Worm (Caenorhabditis elegans): ENCODE measurements around the gene hot-9.

DNA sequence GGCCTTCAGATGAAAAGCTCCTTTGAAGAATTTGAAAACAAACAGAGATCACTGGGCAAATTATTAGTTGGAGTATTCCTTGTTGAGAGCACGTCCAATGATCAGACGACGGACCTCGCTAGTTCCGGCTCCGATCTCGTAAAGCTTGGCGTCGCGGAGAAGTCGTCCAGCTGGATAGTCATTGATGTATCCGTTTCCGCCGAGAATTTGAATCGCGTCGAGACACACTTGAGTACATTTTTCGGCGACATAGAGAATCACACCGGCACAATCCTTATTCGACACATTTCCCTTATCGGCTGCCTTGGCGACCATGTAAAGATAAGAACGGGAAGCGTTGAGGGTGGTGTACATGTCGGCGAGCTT is 41.7 kb upstream of the hot-9 start:
- TF ChIP-seq ces-1 (GFP tag; optimal IDR thresholded peaks at IDR 0.05) (no peak), unc-120 (tag; optimal IDR thresholded peaks at IDR 0.05; ENCODE audit: poor library complexity, severe bottlenecking) (no peak), lin-13 (tag; optimal IDR thresholded peaks at IDR 0.05) (no peak), M03D4.4 (tag; optimal IDR thresholded peaks at IDR 0.05) (no peak), lsy-2 (tag; optimal IDR thresholded peaks at IDR 0.05) (no peak), snpc-4 (tag; optimal IDR thresholded peaks at IDR 0.05) (no peak), sem-2 (GFP tag; optimal IDR thresholded peaks at IDR 0.05) (no peak), sptf-1 (tag; optimal IDR thresholded peaks at IDR 0.05) (no peak), elt-1 (tag; optimal IDR thresholded peaks at IDR 0.05; ENCODE audit: borderline replicate concordance, insufficient read depth) (no peak), ceh-43 (GFP tag; optimal IDR thresholded peaks at IDR 0.05) (no peak)
